Worm (Caenorhabditis elegans): ENCODE results near the gene ZC416.2.

ce11 chrIV:3668603-3669002 is 35.2 kb downstream of the ZC416.2 start, which contains the start of gene fmil-1:
- TF ChIP-seq nhr-76 (tag; optimal IDR thresholded peaks at IDR 0.05) = no peak
- no peak for TF ChIP-seq hlh-1 (tag; optimal IDR thresholded peaks at IDR 0.05)
- TF ChIP-seq ztf-11 (tag; optimal IDR thresholded peaks at IDR 0.05) = no peak
- TF ChIP-seq nhr-2 (tag; optimal IDR thresholded peaks at IDR 0.05) = no peak
- TF ChIP-seq nhr-237 (tag; optimal IDR thresholded peaks at IDR 0.05) = no peak
- no peak for TF ChIP-seq elt-3 (tag; optimal IDR thresholded peaks at IDR 0.05)
- no peak for TF ChIP-seq mep-1 (tag; optimal IDR thresholded peaks at IDR 0.05)
- no peak for TF ChIP-seq pha-4 (tag; optimal IDR thresholded peaks at IDR 0.05)
- no peak for TF ChIP-seq unc-120 (tag; optimal IDR thresholded peaks at IDR 0.05; ENCODE audit: poor library complexity, severe bottlenecking)
- no peak for TF ChIP-seq nhr-12 (tag; optimal IDR thresholded peaks at IDR 0.05)
- no peak for TF ChIP-seq mab-5 (tag; optimal IDR thresholded peaks at IDR 0.05)
- TF ChIP-seq blmp-1 (tag; optimal IDR thresholded peaks at IDR 0.05) = no peak
- TF ChIP-seq cnd-1 (tag; optimal IDR thresholded peaks at IDR 0.05) = no peak
- TF ChIP-seq lsy-2 (tag; optimal IDR thresholded peaks at IDR 0.05) = no peak
